Fruit fly (Drosophila melanogaster): ENCODE measurements around the gene CG34393.
A peak's percentile ranks its signal among the peaks of the same experiment; 100 is the strongest.

The CG34393 gene

dm6 chr2L:3200396-3200795 lies at the start of gene CG34393:
TSS of gene CG34393 (minus strand) at chr2L:3200496.
- TF ChIP-seq Pif1B (GFP tag; optimal IDR thresholded peaks at IDR 0.05) (no peak), Ets98B (GFP tag; IDR thresholded peaks at IDR 0.05) (no peak), rn (GFP tag; IDR thresholded peaks at IDR 0.05) (no peak), CG8159 (tag; optimal IDR thresholded peaks at IDR 0.05) (no peak), CG32121 (GFP tag; IDR thresholded peaks at IDR 0.05) (no peak), EcR (GFP tag; optimal IDR thresholded peaks at IDR 0.05) (no peak), CG14655 (GFP tag; optimal IDR thresholded peaks at IDR 0.05) (no peak), Pif1A (GFP tag; optimal IDR thresholded peaks at IDR 0.05) (no peak)

- TF ChIP-seq CG14655 (GFP tag; optimal IDR thresholded peaks at IDR 0.05) = peak; percentile 12
- peak; percentile 28; the same call in 1 of the 2 replicates for TF ChIP-seq Ets98B (GFP tag; IDR thresholded peaks at IDR 0.05)
- peak; percentile 59; the same call in 2 of the 3 replicates for TF ChIP-seq CG4496 (GFP tag; IDR thresholded peaks at IDR 0.05)
- 0 out of 3 replicates have a peak, but pooled peaks have one; percentile 60 for TF ChIP-seq fd96Ca (GFP tag; IDR thresholded peaks at IDR 0.05)
- TF ChIP-seq Pif1B (GFP tag; optimal IDR thresholded peaks at IDR 0.05) = no peak
- no peak for TF ChIP-seq Snoo (tag; optimal IDR thresholded peaks at IDR 0.05)
- no peak for TF ChIP-seq CG8301 (tag; optimal IDR thresholded peaks at IDR 0.05)
- no peak for TF ChIP-seq CG10348 (GFP tag; IDR thresholded peaks at IDR 0.05)
- peak; percentile 23 for TF ChIP-seq CG8159 (tag; optimal IDR thresholded peaks at IDR 0.05)
These were observed 45.7 kb upstream of the CG34393 start for dm6 chr2L:3246030-3246429.

- TF ChIP-seq Snoo (tag; optimal IDR thresholded peaks at IDR 0.05) = no peak
- TF ChIP-seq CG12605 (GFP tag; IDR thresholded peaks at IDR 0.05) = no peak
- no peak for TF ChIP-seq EcR (GFP tag; optimal IDR thresholded peaks at IDR 0.05)
- TF ChIP-seq D1 (tag; optimal IDR thresholded peaks at IDR 0.05) = no peak
- no peak for TF ChIP-seq CG8159 (tag; optimal IDR thresholded peaks at IDR 0.05)
- TF ChIP-seq CG9948 (tag; optimal IDR thresholded peaks at IDR 0.05) = no peak
- no peak for TF ChIP-seq CG13204 (GFP tag; optimal IDR thresholded peaks at IDR 0.05)
- no peak for TF ChIP-seq Pif1B (GFP tag; optimal IDR thresholded peaks at IDR 0.05)
- TF ChIP-seq Ets98B (GFP tag; IDR thresholded peaks at IDR 0.05) = no peak
- TF ChIP-seq CG10348 (GFP tag; IDR thresholded peaks at IDR 0.05) = no peak
- TF ChIP-seq rn (GFP tag; IDR thresholded peaks at IDR 0.05) = no peak
- TF ChIP-seq CG17806 (tag; optimal IDR thresholded peaks at IDR 0.05) = no peak
- no peak for TF ChIP-seq CG34367 (tag; optimal IDR thresholded peaks at IDR 0.05)
- TF ChIP-seq CG15710 (tag; optimal IDR thresholded peaks at IDR 0.05) = no peak
- TF ChIP-seq CG4496 (GFP tag; IDR thresholded peaks at IDR 0.05) = no peak
- TF ChIP-seq CG14655 (GFP tag; optimal IDR thresholded peaks at IDR 0.05) = no peak
- TF ChIP-seq CG8301 (tag; optimal IDR thresholded peaks at IDR 0.05) = no peak
- no peak for TF ChIP-seq CG32121 (GFP tag; IDR thresholded peaks at IDR 0.05)
These were observed 30.9 kb upstream of the CG34393 start for dm6 chr2L:3231239-3231638.

- TF ChIP-seq CG12605 (GFP tag; IDR thresholded peaks at IDR 0.05) = no peak
- TF ChIP-seq CG4496 (GFP tag; IDR thresholded peaks at IDR 0.05) = no peak
- no peak for TF ChIP-seq fd96Ca (GFP tag; IDR thresholded peaks at IDR 0.05)
- TF ChIP-seq Snoo (tag; optimal IDR thresholded peaks at IDR 0.05) = no peak
- TF ChIP-seq CG13204 (GFP tag; optimal IDR thresholded peaks at IDR 0.05) = no peak
- no peak for TF ChIP-seq EcR (GFP tag; optimal IDR thresholded peaks at IDR 0.05)
- no peak for TF ChIP-seq CG34367 (tag; optimal IDR thresholded peaks at IDR 0.05)
- no peak for TF ChIP-seq Ets98B (GFP tag; IDR thresholded peaks at IDR 0.05)
- TF ChIP-seq CG9948 (tag; optimal IDR thresholded peaks at IDR 0.05) = no peak
These were observed 28.4 kb upstream of the CG34393 start for dm6 chr2L:3228694-3229093.

- TF ChIP-seq CG14655 (GFP tag; optimal IDR thresholded peaks at IDR 0.05) (no peak), Pif1B (GFP tag; optimal IDR thresholded peaks at IDR 0.05) (no peak), EcR (GFP tag; optimal IDR thresholded peaks at IDR 0.05) (no peak), CG34367 (tag; optimal IDR thresholded peaks at IDR 0.05) (no peak), CG12605 (GFP tag; IDR thresholded peaks at IDR 0.05) (no peak), fd96Ca (GFP tag; IDR thresholded peaks at IDR 0.05) (no peak), D1 (tag; optimal IDR thresholded peaks at IDR 0.05) (no peak), Ets98B (GFP tag; IDR thresholded peaks at IDR 0.05) (no peak), CG13204 (GFP tag; optimal IDR thresholded peaks at IDR 0.05) (no peak), Snoo (tag; optimal IDR thresholded peaks at IDR 0.05) (no peak), CG8159 (tag; optimal IDR thresholded peaks at IDR 0.05) (no peak), CG4496 (GFP tag; IDR thresholded peaks at IDR 0.05) (no peak), Pif1A (GFP tag; optimal IDR thresholded peaks at IDR 0.05) (no peak), CG15710 (tag; optimal IDR thresholded peaks at IDR 0.05) (no peak), CG17806 (tag; optimal IDR thresholded peaks at IDR 0.05) (no peak), CG32121 (GFP tag; IDR thresholded peaks at IDR 0.05) (no peak), gl (tag; optimal IDR thresholded peaks at IDR 0.05) (no peak), rn (GFP tag; IDR thresholded peaks at IDR 0.05) (no peak), CG10348 (GFP tag; IDR thresholded peaks at IDR 0.05) (no peak)
These were observed 740 bp downstream of the CG34393 start for dm6 chr2L:3199556-3199955.

dm6 chr2L:3188875-3189274 lies 11.4 kb downstream of the CG34393 start:
- TF ChIP-seq CG8301 (tag; optimal IDR thresholded peaks at IDR 0.05) (peak; percentile 33), CG17806 (tag; optimal IDR thresholded peaks at IDR 0.05) (no peak), CG14655 (GFP tag; optimal IDR thresholded peaks at IDR 0.05) (peak; percentile 39), D1 (tag; optimal IDR thresholded peaks at IDR 0.05) (no peak), Pif1A (GFP tag; optimal IDR thresholded peaks at IDR 0.05) (peak; percentile 27), rn (GFP tag; IDR thresholded peaks at IDR 0.05) (no peak), CG32121 (GFP tag; IDR thresholded peaks at IDR 0.05) (no peak), CG15710 (tag; optimal IDR thresholded peaks at IDR 0.05) (peak; percentile 51), CG4496 (GFP tag; IDR thresholded peaks at IDR 0.05) (no peak; the same call in 2 of the 3 replicates), Snoo (tag; optimal IDR thresholded peaks at IDR 0.05) (no peak), CG34367 (tag; optimal IDR thresholded peaks at IDR 0.05) (peak; percentile 45), CG10348 (GFP tag; IDR thresholded peaks at IDR 0.05) (no peak), CG9948 (tag; optimal IDR thresholded peaks at IDR 0.05) (no peak), Pif1B (GFP tag; optimal IDR thresholded peaks at IDR 0.05) (no peak), CG8159 (tag; optimal IDR thresholded peaks at IDR 0.05) (peak; percentile 50), CG12605 (GFP tag; IDR thresholded peaks at IDR 0.05) (0 out of 2 replicates have a peak, but pooled peaks have one; percentile 17), gl (tag; optimal IDR thresholded peaks at IDR 0.05) (no peak), CG13204 (GFP tag; optimal IDR thresholded peaks at IDR 0.05) (no peak), fd96Ca (GFP tag; IDR thresholded peaks at IDR 0.05) (0 out of 3 replicates have a peak, but pooled peaks have one; percentile 33)

Data from whole organism, pupa.